Worm (Caenorhabditis elegans): Measurements from ENCODE around the gene srg-67.

Gene srg-67

ce11 chrV:5493447-5493846, 30.7 kb upstream of the srg-67 start, which contains the start of gene T05C3.2:
Gene T05C3.2 (plus strand): TSS chrV:5493747.
- TF ChIP-seq dsc-1 (tag; optimal IDR thresholded peaks at IDR 0.05): no peak
- TF ChIP-seq tlp-1 (tag; optimal IDR thresholded peaks at IDR 0.05): no peak
- no peak for TF ChIP-seq efl-1 (optimal IDR thresholded peaks at IDR 0.05)
- no peak for TF ChIP-seq efl-1 (GFP tag; optimal IDR thresholded peaks at IDR 0.05 in 1 of 2)
- TF ChIP-seq efl-3 (GFP tag; optimal IDR thresholded peaks at IDR 0.05): no peak
- no peak for TF ChIP-seq zip-4 (GFP tag; optimal IDR thresholded peaks at IDR 0.05)
- TF ChIP-seq unc-62 (GFP tag; optimal IDR thresholded peaks at IDR 0.05): no peak
- TF ChIP-seq aha-1 (tag; optimal IDR thresholded peaks at IDR 0.05): no peak
- no peak for TF ChIP-seq F16B12.6 (tag; optimal IDR thresholded peaks at IDR 0.05)
- TF ChIP-seq egl-13 (tag; optimal IDR thresholded peaks at IDR 0.05): no peak
- TF ChIP-seq ceh-8 (GFP tag; optimal IDR thresholded peaks at IDR 0.05): no peak
- no peak for TF ChIP-seq ama-1 (optimal IDR thresholded peaks at IDR 0.05)
- no peak for TF ChIP-seq elt-3 (tag; optimal IDR thresholded peaks at IDR 0.05)
- no peak for TF ChIP-seq C04F5.9 (tag; optimal IDR thresholded peaks at IDR 0.05)
- TF ChIP-seq dpl-1 (GFP tag; optimal IDR thresholded peaks at IDR 0.05): no peak
- no peak for TF ChIP-seq C34B4.2 (tag; optimal IDR thresholded peaks at IDR 0.05)
- no peak for TF ChIP-seq unc-98 (GFP tag; IDR thresholded peaks at IDR 0.05)
- no peak for TF ChIP-seq fkh-8 (tag; optimal IDR thresholded peaks at IDR 0.05)
- no peak for TF ChIP-seq unc-30 (tag; optimal IDR thresholded peaks at IDR 0.05)
- TF ChIP-seq ceh-63 (GFP tag; optimal IDR thresholded peaks at IDR 0.05): no peak

ce11 chrV:5490205-5490604, 27.4 kb upstream of the srg-67 start, which contains the start of gene T05C3.6:
Gene T05C3.6 (plus strand): TSS chrV:5490445.
- TF ChIP-seq nhr-85 (tag) (no peak), snpc-4 (tag; optimal IDR thresholded peaks at IDR 0.05) (no peak), elt-2 (tag; optimal IDR thresholded peaks at IDR 0.05) (peak; percentile 76), lin-35 (GFP tag; optimal IDR thresholded peaks at IDR 0.05) (peak in 1 of 2 experiments; percentile 19), egl-27 (tag; optimal IDR thresholded peaks at IDR 0.05) (no peak)

- TF ChIP-seq ama-1 (optimal IDR thresholded peaks at IDR 0.05) (no peak), nhr-77 (tag; optimal IDR thresholded peaks at IDR 0.05) (no peak), lir-3 (tag; optimal IDR thresholded peaks at IDR 0.05; ENCODE audit: poor library complexity) (no peak), lin-14 (GFP tag; optimal IDR thresholded peaks at IDR 0.05) (no peak), pax-3 (tag; optimal IDR thresholded peaks at IDR 0.05) (no peak), mef-2 (tag; optimal IDR thresholded peaks at IDR 0.05) (no peak), nhr-237 (tag; optimal IDR thresholded peaks at IDR 0.05) (no peak), egl-13 (tag; optimal IDR thresholded peaks at IDR 0.05) (no peak), lin-13 (GFP tag; optimal IDR thresholded peaks at IDR 0.05) (no peak), lin-39 (tag; optimal IDR thresholded peaks at IDR 0.05) (no peak), lsy-2 (tag; optimal IDR thresholded peaks at IDR 0.05) (no peak), elt-2 (tag; optimal IDR thresholded peaks at IDR 0.05) (no peak), nhr-71 (tag; optimal IDR thresholded peaks at IDR 0.05) (no peak), sup-37 (GFP tag; optimal IDR thresholded peaks at IDR 0.05) (no peak)
Measured at ce11 chrV:5488766-5489165, 26.0 kb upstream of the srg-67 start, which contains the start of gene grl-18. Gene grl-18 (minus strand): TSS chrV:5488866.

ce11 chrV:5487180-5487579, 24.4 kb upstream of the srg-67 start:
- no peak for TF ChIP-seq ets-5 (GFP tag; IDR thresholded peaks at IDR 0.05)
- no peak for TF ChIP-seq grh-1 (GFP tag; IDR thresholded peaks at IDR 0.05)
- TF ChIP-seq nhr-12 (tag; optimal IDR thresholded peaks at IDR 0.05): no peak
- no peak for TF ChIP-seq elt-2 (tag; optimal IDR thresholded peaks at IDR 0.05)
- no peak for TF ChIP-seq fkh-10 (GFP tag; optimal IDR thresholded peaks at IDR 0.05)
- TF ChIP-seq zag-1 (tag; optimal IDR thresholded peaks at IDR 0.05): no peak
- no peak for TF ChIP-seq hlh-17 (GFP tag; optimal IDR thresholded peaks at IDR 0.05; ENCODE audit: borderline replicate concordance)
- no peak for TF ChIP-seq snu-23 (GFP tag; optimal IDR thresholded peaks at IDR 0.05)
- no peak for TF ChIP-seq unc-130 (tag; optimal IDR thresholded peaks at IDR 0.05)
- no peak for TF ChIP-seq ceh-90 (tag; optimal IDR thresholded peaks at IDR 0.05)
- TF ChIP-seq nhr-237 (tag; optimal IDR thresholded peaks at IDR 0.05): no peak

All from whole organism, L1 larva.